Worm (Caenorhabditis elegans): Measurements from ENCODE around the gene sgo-1.

Gene sgo-1

DNA sequence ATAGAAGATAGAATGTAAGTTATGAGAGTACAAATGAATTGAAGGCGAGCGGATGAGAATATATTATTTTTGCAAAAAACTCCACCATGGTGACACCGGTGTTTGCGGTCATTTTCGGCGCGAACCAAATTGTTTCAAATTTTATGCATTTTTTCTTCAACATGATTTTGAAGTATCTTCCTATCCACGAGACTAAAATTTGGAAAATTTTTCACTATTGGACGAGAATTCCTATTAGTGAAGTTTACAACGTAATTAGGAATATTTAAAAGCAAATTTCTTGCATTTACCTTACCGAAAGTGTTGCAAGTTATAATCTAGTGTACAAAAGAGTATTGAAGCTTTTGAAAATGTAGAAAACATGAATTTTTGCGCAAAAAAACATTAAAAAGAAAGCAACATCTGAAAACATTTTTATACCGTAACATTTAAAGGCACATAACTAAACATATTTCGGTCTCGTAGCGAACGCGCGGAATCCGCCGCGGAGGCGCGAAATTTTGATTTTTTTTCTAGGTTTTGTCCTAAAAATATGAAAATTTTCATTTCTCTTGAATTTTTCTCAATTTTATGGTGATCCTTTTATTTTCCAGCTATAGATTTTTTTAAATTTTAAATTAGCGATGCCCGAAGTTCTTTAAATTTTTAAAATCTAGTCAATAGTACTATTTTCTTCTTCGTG, at the start of gene sgo-1:
sgo-1 (minus strand) TSS at position 51 of the 682 bp plus-strand sequence.
- TF ChIP-seq snpc-4 (tag; optimal IDR thresholded peaks at IDR 0.05) (no peak), fos-1 (tag; optimal IDR thresholded peaks at IDR 0.05) (no peak), egl-5 (tag; optimal IDR thresholded peaks at IDR 0.05) (no peak), pha-4 (tag; optimal IDR thresholded peaks at IDR 0.05) (no peak), mdl-1 (tag; optimal IDR thresholded peaks at IDR 0.05) (no peak), elt-1 (tag; optimal IDR thresholded peaks at IDR 0.05) (no peak), fkh-2 (tag; optimal IDR thresholded peaks at IDR 0.05) (no peak), pqm-1 (tag; optimal IDR thresholded peaks at IDR 0.05) (no peak), sea-2 (GFP tag; optimal IDR thresholded peaks at IDR 0.05) (no peak), ceh-28 (tag; optimal IDR thresholded peaks at IDR 0.05) (no peak), nhr-76 (tag; optimal IDR thresholded peaks at IDR 0.05) (no peak), ztf-11 (tag; optimal IDR thresholded peaks at IDR 0.05) (no peak), nfya-1 (tag; optimal IDR thresholded peaks at IDR 0.05; ENCODE audit: insufficient read depth) (no peak), nhr-237 (tag; optimal IDR thresholded peaks at IDR 0.05) (no peak), lsy-12 (tag; optimal IDR thresholded peaks at IDR 0.05) (no peak), unc-39 (tag; optimal IDR thresholded peaks at IDR 0.05) (no peak), ama-1 (optimal IDR thresholded peaks at IDR 0.05) (no peak), nhr-77 (tag; optimal IDR thresholded peaks at IDR 0.05) (no peak)

- TF ChIP-seq pha-4 (tag; optimal IDR thresholded peaks at IDR 0.05), result peak; percentile 70
- no peak for TF ChIP-seq daf-12 (tag; optimal IDR thresholded peaks at IDR 0.05)
- no peak for TF ChIP-seq zag-1 (tag; optimal IDR thresholded peaks at IDR 0.05)
- TF ChIP-seq ztf-11 (tag; optimal IDR thresholded peaks at IDR 0.05), result no peak
- TF ChIP-seq nhr-12 (tag; optimal IDR thresholded peaks at IDR 0.05), result no peak
- peak; percentile 11 for TF ChIP-seq elt-1 (tag; optimal IDR thresholded peaks at IDR 0.05)
- no peak for TF ChIP-seq fkh-10 (GFP tag; optimal IDR thresholded peaks at IDR 0.05)
- TF ChIP-seq fkh-2 (tag; optimal IDR thresholded peaks at IDR 0.05), result no peak
- peak; percentile 39 for TF ChIP-seq nhr-43 (tag; optimal IDR thresholded peaks at IDR 0.05; ENCODE audit: poor library complexity, severe bottlenecking)
- no peak for TF ChIP-seq egl-27 (tag; optimal IDR thresholded peaks at IDR 0.05)
- no peak for TF ChIP-seq R02D3.7 (tag; optimal IDR thresholded peaks at IDR 0.05)
- TF ChIP-seq nhr-76 (tag; optimal IDR thresholded peaks at IDR 0.05), result no peak
- TF ChIP-seq hmg-11 (tag; optimal IDR thresholded peaks at IDR 0.05), result peak; percentile 98
- no peak for TF ChIP-seq nhr-28 (tag; optimal IDR thresholded peaks at IDR 0.05)
- TF ChIP-seq eor-1 (tag; optimal IDR thresholded peaks at IDR 0.05), result no peak
- TF ChIP-seq lin-39 (tag; optimal IDR thresholded peaks at IDR 0.05), result peak; percentile 70
- TF ChIP-seq elt-2 (tag; optimal IDR thresholded peaks at IDR 0.05), result peak; percentile 63
- peak; percentile 48 for TF ChIP-seq ceh-28 (tag; optimal IDR thresholded peaks at IDR 0.05)
- TF ChIP-seq fos-1 (tag; optimal IDR thresholded peaks at IDR 0.05), result no peak
- TF ChIP-seq jun-1 (tag; optimal IDR thresholded peaks at IDR 0.05), result peak; percentile 53
- TF ChIP-seq tbx-2 (tag; optimal IDR thresholded peaks at IDR 0.05), result peak; percentile 60
- TF ChIP-seq nhr-25 (tag; optimal IDR thresholded peaks at IDR 0.05), result peak; percentile 74
- TF ChIP-seq pqm-1 (tag; optimal IDR thresholded peaks at IDR 0.05), result peak; percentile 16
- TF ChIP-seq nhr-237 (tag; optimal IDR thresholded peaks at IDR 0.05), result no peak
- no peak for TF ChIP-seq unc-39 (tag; optimal IDR thresholded peaks at IDR 0.05)
- peak; percentile 48 for TF ChIP-seq lsy-12 (tag; optimal IDR thresholded peaks at IDR 0.05)
- peak; percentile 49 for TF ChIP-seq nhr-23 (tag; optimal IDR thresholded peaks at IDR 0.05)
- TF ChIP-seq ceh-82 (tag; optimal IDR thresholded peaks at IDR 0.05), result no peak
- peak; percentile 47 for TF ChIP-seq ama-1 (optimal IDR thresholded peaks at IDR 0.05)
- no peak for TF ChIP-seq sea-2 (GFP tag; optimal IDR thresholded peaks at IDR 0.05)
- TF ChIP-seq ztf-4 (tag; optimal IDR thresholded peaks at IDR 0.05), result no peak
- TF ChIP-seq aly-2 (tag; optimal IDR thresholded peaks at IDR 0.05), result no peak
- TF ChIP-seq nfya-1 (tag; optimal IDR thresholded peaks at IDR 0.05; ENCODE audit: insufficient read depth), result peak; percentile 96
- peak; percentile 59 for TF ChIP-seq snpc-4 (tag; optimal IDR thresholded peaks at IDR 0.05)
- TF ChIP-seq ceh-16 (tag; optimal IDR thresholded peaks at IDR 0.05), result no peak
- no peak for TF ChIP-seq mml-1 (tag; optimal IDR thresholded peaks at IDR 0.05)
- TF ChIP-seq elt-3 (tag; optimal IDR thresholded peaks at IDR 0.05), result no peak
- TF ChIP-seq mdl-1 (tag; optimal IDR thresholded peaks at IDR 0.05), result no peak
- TF ChIP-seq skn-1 (tag; optimal IDR thresholded peaks at IDR 0.05), result peak; percentile 74
- peak; percentile 23 for TF ChIP-seq lin-15B (tag; optimal IDR thresholded peaks at IDR 0.05)
- TF ChIP-seq nhr-67 (tag; optimal IDR thresholded peaks at IDR 0.05), result no peak
- TF ChIP-seq ZK546.5 (tag; optimal IDR thresholded peaks at IDR 0.05), result no peak
- no peak for TF ChIP-seq unc-62 (GFP tag; optimal IDR thresholded peaks at IDR 0.05)
- TF ChIP-seq egl-5 (tag; optimal IDR thresholded peaks at IDR 0.05), result no peak
- TF ChIP-seq nhr-77 (tag; optimal IDR thresholded peaks at IDR 0.05), result no peak
- TF ChIP-seq ceh-9 (tag; optimal IDR thresholded peaks at IDR 0.05), result no peak
- TF ChIP-seq nhr-11 (tag; optimal IDR thresholded peaks at IDR 0.05), result no peak
Observed at ce11 chrIV:7845585-7845984, 49.3 kb upstream of the sgo-1 start.

All from whole organism, L3 larva.